Worm (Caenorhabditis elegans): ENCODE measurements around the gene cutc-1.

cutc-1 gene

DNA sequence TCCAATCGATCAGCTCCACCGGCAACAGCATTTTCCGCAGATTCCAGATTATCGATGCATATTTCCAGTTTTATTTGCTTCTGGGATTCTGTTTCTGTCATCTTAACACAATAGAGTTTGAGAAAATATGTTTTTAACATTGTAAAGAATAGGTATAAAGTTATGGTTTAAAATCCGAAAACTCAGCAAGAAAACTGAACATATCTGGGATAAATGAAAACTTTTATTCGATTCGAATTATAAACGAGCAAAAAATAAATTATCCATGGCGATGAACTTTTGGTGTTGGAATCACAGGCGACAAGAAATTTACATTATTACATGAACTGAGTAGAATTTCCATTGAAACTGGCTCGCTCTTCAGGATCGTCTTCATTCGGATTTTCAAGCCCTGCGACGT lies at the start of gene cutc-1:
TSS of gene cutc-1 (minus strand) at position 101 of the 400 bp plus-strand sequence.
- TF ChIP-seq him-1 (tag; optimal IDR thresholded peaks at IDR 0.05): no peak
- TF ChIP-seq dao-5 (tag; optimal IDR thresholded peaks at IDR 0.05): no peak
- TF ChIP-seq W03F9.2 (tag; optimal IDR thresholded peaks at IDR 0.05): no peak

DNA sequence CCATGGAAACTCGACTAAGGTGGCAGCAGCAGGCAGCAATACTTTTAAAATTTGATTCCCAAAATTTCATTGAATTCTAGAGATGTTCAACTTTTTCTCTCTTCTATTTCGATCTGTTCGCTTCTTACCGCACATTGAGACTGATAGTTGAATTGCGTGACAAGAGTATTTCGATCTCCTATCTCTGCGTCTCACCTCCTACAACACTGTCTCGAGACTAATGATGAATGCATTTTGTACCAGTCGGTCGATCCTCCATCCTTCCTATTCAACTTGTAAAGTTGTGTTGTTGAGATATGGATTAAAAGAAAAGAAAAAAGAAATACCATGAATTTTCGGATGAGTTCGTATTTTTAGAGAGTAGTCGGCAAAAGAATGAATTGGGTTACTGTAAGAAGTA lies 47.8 kb upstream of the cutc-1 start:
- no peak for TF ChIP-seq him-1 (tag; optimal IDR thresholded peaks at IDR 0.05)
- TF ChIP-seq dao-5 (tag; optimal IDR thresholded peaks at IDR 0.05): no peak
- no peak for TF ChIP-seq W03F9.2 (tag; optimal IDR thresholded peaks at IDR 0.05)

DNA sequence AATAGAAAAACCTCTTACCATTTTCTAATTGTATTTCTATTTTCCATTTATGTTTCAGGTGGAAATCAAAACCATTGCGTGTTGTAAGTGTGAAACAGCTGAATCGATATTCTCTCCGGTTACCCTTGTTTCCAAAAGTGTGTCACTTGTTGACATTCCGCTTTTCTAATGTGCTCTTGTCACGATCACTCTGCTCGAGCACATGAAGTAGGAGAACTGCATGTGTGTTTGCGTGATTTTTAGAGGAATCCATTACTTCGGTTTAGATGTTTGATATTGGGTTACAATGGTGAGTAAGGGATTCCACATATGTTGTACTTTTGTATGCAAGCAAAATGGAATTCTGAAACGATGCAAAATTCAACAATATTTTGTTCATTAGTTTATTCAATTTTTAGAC lies 47.1 kb upstream of the cutc-1 start:
- no peak for TF ChIP-seq dao-5 (tag; optimal IDR thresholded peaks at IDR 0.05)
- TF ChIP-seq him-1 (tag; optimal IDR thresholded peaks at IDR 0.05): no peak

- peak; percentile 61 for TF ChIP-seq W03F9.2 (tag; optimal IDR thresholded peaks at IDR 0.05)
- TF ChIP-seq dao-5 (tag; optimal IDR thresholded peaks at IDR 0.05): no peak
Observed at ce11 chrIII:8449160-8449807, 45.9 kb upstream of the cutc-1 start, which contains the start of gene mrpl-32. Gene mrpl-32 (plus strand): TSS chrIII:8449757.

ce11 chrIII:8446940-8447403 lies 43.6 kb upstream of the cutc-1 start, which contains the start of gene rpn-3:
Gene rpn-3 (plus strand): TSS chrIII:8447353.
- peak; percentile 58 for TF ChIP-seq him-1 (tag; optimal IDR thresholded peaks at IDR 0.05)
- peak; percentile 96 for TF ChIP-seq W03F9.2 (tag; optimal IDR thresholded peaks at IDR 0.05)
- TF ChIP-seq dao-5 (tag; optimal IDR thresholded peaks at IDR 0.05): no peak

DNA sequence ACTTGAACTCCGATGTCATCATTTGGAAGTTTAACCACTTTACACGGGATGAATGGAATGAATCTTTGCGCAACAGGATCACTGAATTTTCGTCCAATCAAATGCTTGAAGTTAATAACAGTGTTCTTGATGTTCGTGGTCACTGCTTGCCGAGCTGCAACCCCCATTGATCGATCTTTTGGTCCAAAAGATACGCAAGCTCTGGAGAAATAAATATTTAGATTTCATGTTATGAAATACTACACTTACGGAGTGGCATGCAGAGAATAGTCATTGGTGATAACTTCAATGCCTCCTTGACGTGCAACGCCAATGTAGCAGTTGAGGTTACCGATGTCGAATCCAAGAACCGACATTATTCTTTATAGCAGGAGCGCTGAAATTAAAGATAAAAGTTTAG lies 43.1 kb upstream of the cutc-1 start, which contains the start of gene hsp-110:
TSS of gene hsp-110 (minus strand) at position 376 of the 400 bp plus-strand sequence.
- no peak for TF ChIP-seq W03F9.2 (tag; optimal IDR thresholded peaks at IDR 0.05)
- TF ChIP-seq dao-5 (tag; optimal IDR thresholded peaks at IDR 0.05): no peak
- TF ChIP-seq him-1 (tag; optimal IDR thresholded peaks at IDR 0.05): no peak

- TF ChIP-seq dao-5 (tag; optimal IDR thresholded peaks at IDR 0.05) (no peak), him-1 (tag; optimal IDR thresholded peaks at IDR 0.05) (no peak)
Observed at ce11 chrIII:8446061-8446460, 42.7 kb upstream of the cutc-1 start.

DNA sequence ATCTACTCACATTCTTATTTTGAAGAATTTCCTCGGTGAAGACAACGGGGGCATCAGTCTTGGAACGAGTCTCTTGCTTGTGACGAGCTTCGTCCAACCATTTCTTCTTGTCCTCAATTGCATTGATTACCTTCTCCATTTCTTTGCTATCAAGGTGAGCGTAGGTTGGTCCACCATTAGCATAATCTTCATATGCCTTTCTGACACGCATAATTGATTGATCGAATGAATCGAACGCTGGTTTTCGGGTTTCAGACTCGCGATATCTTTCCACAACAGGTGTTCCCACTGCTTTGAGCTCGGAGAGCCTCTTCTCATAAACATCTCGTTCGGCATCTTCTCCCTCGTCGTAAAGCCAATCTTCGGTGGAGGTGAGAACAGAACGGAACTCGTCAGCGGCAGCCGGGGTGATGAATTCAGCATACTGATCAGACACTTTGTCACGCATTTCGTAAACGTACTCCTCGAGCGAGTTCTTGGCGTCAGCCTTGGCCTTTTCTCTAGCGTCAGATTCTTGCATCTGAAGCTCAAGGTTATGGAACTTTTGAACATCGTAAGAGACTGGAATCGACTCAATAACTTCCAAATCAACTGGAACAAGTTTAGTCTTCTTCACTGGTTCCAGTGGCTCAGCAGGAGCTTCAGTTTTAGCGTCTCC lies 41.2 kb upstream of the cutc-1 start:
- no peak for TF ChIP-seq him-1 (tag; optimal IDR thresholded peaks at IDR 0.05)
- no peak for TF ChIP-seq dao-5 (tag; optimal IDR thresholded peaks at IDR 0.05)
- TF ChIP-seq W03F9.2 (tag; optimal IDR thresholded peaks at IDR 0.05): no peak

DNA sequence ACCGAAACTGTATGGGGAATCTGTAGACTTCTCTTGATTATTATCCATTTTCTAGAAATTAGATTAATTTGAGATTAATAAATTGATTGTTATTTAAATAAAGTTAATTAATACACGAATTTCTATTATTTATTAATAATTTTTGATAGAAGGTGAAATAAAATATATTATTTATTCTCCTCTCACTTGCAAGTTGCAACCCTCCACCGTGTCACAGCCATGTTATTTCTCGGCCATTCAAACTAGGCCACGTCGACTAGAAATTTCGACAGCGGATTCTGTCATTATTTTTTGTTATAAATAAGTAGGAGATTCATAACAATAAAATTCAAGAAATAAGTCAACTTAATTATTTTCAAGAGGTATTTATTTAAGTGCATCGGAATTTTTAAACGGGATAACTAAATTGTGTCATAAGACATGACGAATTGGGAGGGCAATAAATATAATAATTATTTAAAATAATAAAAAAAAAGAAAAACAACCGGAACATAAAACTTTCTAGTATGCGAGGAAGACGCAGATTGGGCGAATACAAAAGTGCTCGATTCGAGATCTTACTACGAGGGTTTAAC lies 40.2 kb upstream of the cutc-1 start, which contains the start of gene ufbp-1:
TSS of gene ufbp-1 (minus strand) at position 51 of the 575 bp plus-strand sequence.
- TF ChIP-seq dao-5 (tag; optimal IDR thresholded peaks at IDR 0.05) (no peak), him-1 (tag; optimal IDR thresholded peaks at IDR 0.05) (no peak), W03F9.2 (tag; optimal IDR thresholded peaks at IDR 0.05) (peak; percentile 91)

- TF ChIP-seq dao-5 (tag; optimal IDR thresholded peaks at IDR 0.05) (no peak), him-1 (tag; optimal IDR thresholded peaks at IDR 0.05) (no peak), W03F9.2 (tag; optimal IDR thresholded peaks at IDR 0.05) (no peak)
Observed at ce11 chrIII:8439312-8439711, 35.9 kb upstream of the cutc-1 start, which contains the start of gene pqn-96. Gene pqn-96 (minus strand): TSS chrIII:8439412.

- TF ChIP-seq him-1 (tag; optimal IDR thresholded peaks at IDR 0.05) (no peak), W03F9.2 (tag; optimal IDR thresholded peaks at IDR 0.05) (no peak), dao-5 (tag; optimal IDR thresholded peaks at IDR 0.05) (no peak)
Observed at ce11 chrIII:8437763-8438414, 34.5 kb upstream of the cutc-1 start.

ce11 chrIII:8435074-8435473 lies 31.7 kb upstream of the cutc-1 start, which contains the start of gene ZK1236.9:
Gene ZK1236.9 (minus strand): TSS chrIII:8435174.
- TF ChIP-seq dao-5 (tag; optimal IDR thresholded peaks at IDR 0.05): no peak
- no peak for TF ChIP-seq W03F9.2 (tag; optimal IDR thresholded peaks at IDR 0.05)
- TF ChIP-seq him-1 (tag; optimal IDR thresholded peaks at IDR 0.05): no peak

ce11 chrIII:8432143-8432542 lies 28.7 kb upstream of the cutc-1 start, which contains the start of gene ZK1236.5:
Gene ZK1236.5 (minus strand): TSS chrIII:8432214.
- TF ChIP-seq W03F9.2 (tag; optimal IDR thresholded peaks at IDR 0.05): no peak
- no peak for TF ChIP-seq him-1 (tag; optimal IDR thresholded peaks at IDR 0.05)
- TF ChIP-seq dao-5 (tag; optimal IDR thresholded peaks at IDR 0.05): no peak
